Worm (Caenorhabditis elegans): ENCODE data around the gene tat-3.

tat-3 gene

DNA sequence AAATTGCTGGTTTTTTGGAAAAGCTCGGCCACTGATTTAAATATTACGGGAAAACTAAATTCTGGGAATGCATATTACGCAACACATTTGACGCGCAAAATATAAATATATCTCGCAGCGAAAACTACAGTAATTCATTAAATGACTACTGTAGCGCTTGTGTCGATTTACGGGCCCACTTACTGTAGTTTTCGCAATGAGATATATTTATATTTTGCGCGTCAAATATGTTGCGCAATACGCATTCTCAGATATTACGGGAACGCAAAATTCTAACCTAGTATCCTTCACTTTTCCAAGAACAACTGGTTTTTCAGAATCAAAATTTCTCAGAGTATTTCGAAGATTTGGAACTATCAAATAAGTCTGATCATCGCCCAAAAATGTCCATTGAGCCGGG lies 20.8 kb downstream of the tat-3 start:
- TF ChIP-seq zip-8 (tag; optimal IDR thresholded peaks at IDR 0.05) (peak; percentile 93), unc-39 (tag; optimal IDR thresholded peaks at IDR 0.05) (no peak)

DNA sequence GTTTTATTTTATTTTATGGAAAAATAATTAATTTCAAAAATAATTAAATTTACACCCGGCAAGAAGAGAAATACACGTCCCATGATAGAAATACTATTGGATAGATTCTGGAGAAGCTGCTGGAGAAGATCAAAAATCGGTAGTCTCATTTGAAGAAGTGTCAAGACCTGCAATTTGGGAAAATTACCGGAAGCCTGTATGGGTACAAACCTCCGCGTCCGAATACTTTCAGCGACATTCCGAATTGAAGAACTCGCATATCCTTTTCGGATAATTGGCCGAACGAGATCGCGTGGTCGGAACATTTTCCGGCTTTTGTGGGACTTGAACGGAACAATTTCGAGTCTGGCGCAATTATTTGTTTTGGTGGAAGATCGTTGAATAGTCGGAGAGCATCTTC lies 22.0 kb downstream of the tat-3 start:
- TF ChIP-seq nhr-2 (tag; optimal IDR thresholded peaks at IDR 0.05) (no peak), mep-1 (tag; optimal IDR thresholded peaks at IDR 0.05) (no peak), snpc-4 (tag; optimal IDR thresholded peaks at IDR 0.05) (no peak), nhr-76 (tag; optimal IDR thresholded peaks at IDR 0.05) (no peak), flh-1 (GFP tag; optimal IDR thresholded peaks at IDR 0.05) (no peak), mab-5 (tag; optimal IDR thresholded peaks at IDR 0.05) (no peak), lin-32 (GFP tag; optimal IDR thresholded peaks at IDR 0.05) (no peak), ham-2 (GFP tag; optimal IDR thresholded peaks at IDR 0.05) (no peak)

DNA sequence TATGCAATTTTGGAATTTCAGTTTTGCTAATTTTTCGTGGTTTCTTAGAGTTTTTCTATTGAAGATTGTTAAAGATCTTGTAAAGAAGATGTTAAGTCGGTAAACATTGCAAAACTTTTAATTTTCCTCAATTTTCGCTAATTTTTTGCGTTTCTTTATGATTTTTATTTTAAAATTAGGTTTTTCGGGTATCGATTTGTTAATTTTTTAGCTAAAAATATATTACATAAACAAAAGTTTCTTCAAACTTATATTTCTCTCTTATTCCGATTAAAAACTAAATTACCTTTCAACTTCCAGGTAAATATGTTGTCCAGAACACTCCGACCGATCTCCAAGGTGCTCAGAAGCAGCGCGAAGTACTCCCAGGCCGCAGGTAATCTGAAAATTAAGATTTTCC lies 23.0 kb downstream of the tat-3 start, which contains the start of gene mrpl-12:
Gene mrpl-12 (plus strand): TSS at position 301 of the 400 bp plus-strand sequence.
- TF ChIP-seq bed-3 (GFP tag; optimal IDR thresholded peaks at IDR 0.05) (no peak), snpc-4 (tag; optimal IDR thresholded peaks at IDR 0.05) (no peak), mab-5 (tag; optimal IDR thresholded peaks at IDR 0.05) (no peak), mls-2 (tag; optimal IDR thresholded peaks at IDR 0.05) (no peak), ceh-43 (GFP tag; optimal IDR thresholded peaks at IDR 0.05) (no peak), elt-3 (tag; optimal IDR thresholded peaks at IDR 0.05) (no peak), elt-1 (tag; optimal IDR thresholded peaks at IDR 0.05; ENCODE audit: borderline replicate concordance, insufficient read depth) (no peak), ztf-11 (tag; optimal IDR thresholded peaks at IDR 0.05) (no peak), ces-1 (GFP tag; optimal IDR thresholded peaks at IDR 0.05) (no peak), M03D4.4 (tag; optimal IDR thresholded peaks at IDR 0.05) (no peak), unc-62 (GFP tag; optimal IDR thresholded peaks at IDR 0.05) (no peak), unc-39 (tag; optimal IDR thresholded peaks at IDR 0.05) (no peak), blmp-1 (tag; optimal IDR thresholded peaks at IDR 0.05) (no peak), hlh-1 (tag; optimal IDR thresholded peaks at IDR 0.05) (no peak), lsy-2 (tag; optimal IDR thresholded peaks at IDR 0.05) (no peak), lin-13 (tag; optimal IDR thresholded peaks at IDR 0.05) (no peak), mep-1 (tag; optimal IDR thresholded peaks at IDR 0.05) (no peak), nhr-12 (tag; optimal IDR thresholded peaks at IDR 0.05) (no peak), nhr-76 (tag; optimal IDR thresholded peaks at IDR 0.05) (no peak)

- TF ChIP-seq sem-2 (GFP tag; optimal IDR thresholded peaks at IDR 0.05): no peak
- TF ChIP-seq unc-39 (tag; optimal IDR thresholded peaks at IDR 0.05): peak; percentile 6
- peak; percentile 1 for TF ChIP-seq ceh-43 (GFP tag; optimal IDR thresholded peaks at IDR 0.05)
- peak; percentile 83 for TF ChIP-seq sptf-1 (tag; optimal IDR thresholded peaks at IDR 0.05)
- peak; percentile 7 for TF ChIP-seq bed-3 (GFP tag; optimal IDR thresholded peaks at IDR 0.05)
- peak; percentile 55 for TF ChIP-seq nhr-237 (tag; optimal IDR thresholded peaks at IDR 0.05)
- TF ChIP-seq snpc-4 (tag; optimal IDR thresholded peaks at IDR 0.05): no peak
- TF ChIP-seq lsy-2 (tag; optimal IDR thresholded peaks at IDR 0.05): peak; percentile 80
- peak; percentile 9 for TF ChIP-seq drap-1 (GFP tag; optimal IDR thresholded peaks at IDR 0.05)
- TF ChIP-seq zip-8 (tag; optimal IDR thresholded peaks at IDR 0.05): no peak
- peak; percentile 86 for TF ChIP-seq lin-13 (tag; optimal IDR thresholded peaks at IDR 0.05)
- peak; percentile 64 for TF ChIP-seq M03D4.4 (tag; optimal IDR thresholded peaks at IDR 0.05)
- TF ChIP-seq lin-32 (GFP tag; optimal IDR thresholded peaks at IDR 0.05): peak; percentile 12
- peak; percentile 67 for TF ChIP-seq pha-4 (tag; optimal IDR thresholded peaks at IDR 0.05)
- no peak for TF ChIP-seq flh-1 (GFP tag; optimal IDR thresholded peaks at IDR 0.05)
- peak; percentile 44 for TF ChIP-seq mep-1 (tag; optimal IDR thresholded peaks at IDR 0.05)
- peak; percentile 8 for TF ChIP-seq ztf-11 (tag; optimal IDR thresholded peaks at IDR 0.05)
- peak; percentile 29 for TF ChIP-seq cnd-1 (tag; optimal IDR thresholded peaks at IDR 0.05)
- TF ChIP-seq unc-120 (tag; optimal IDR thresholded peaks at IDR 0.05; ENCODE audit: poor library complexity, severe bottlenecking): peak; percentile 34
- TF ChIP-seq ces-1 (GFP tag; optimal IDR thresholded peaks at IDR 0.05): peak; percentile 89
- TF ChIP-seq tbx-8 (GFP tag; optimal IDR thresholded peaks at IDR 0.05): peak; percentile 30
- TF ChIP-seq hlh-1 (tag; optimal IDR thresholded peaks at IDR 0.05): peak; percentile 31
- TF ChIP-seq unc-62 (GFP tag; optimal IDR thresholded peaks at IDR 0.05): no peak
- peak; percentile 64 for TF ChIP-seq mls-2 (tag; optimal IDR thresholded peaks at IDR 0.05)
- no peak for TF ChIP-seq blmp-1 (tag; optimal IDR thresholded peaks at IDR 0.05)
- TF ChIP-seq ceh-39 (tag; optimal IDR thresholded peaks at IDR 0.05): peak; percentile 36
- no peak for TF ChIP-seq nhr-12 (tag; optimal IDR thresholded peaks at IDR 0.05)
These were observed 23.5 kb downstream of the tat-3 start, which contains the start of the genes Y39A1A.21 and Y39A1A.22 for ce11 chrIII:10706972-10707438. Gene Y39A1A.21 (minus strand): TSS chrIII:10707022. Gene Y39A1A.22 (minus strand): TSS chrIII:10707028.
